Fruit fly (Drosophila melanogaster): ENCODE data around the gene CG11069.

Gene CG11069

dm6 chr3R:24863894-24864293 lies 30.6 kb upstream of the CG11069 start:
- TF ChIP-seq CG8478 (optimal IDR thresholded peaks at IDR 0.05) (no peak), psq (optimal IDR thresholded peaks at IDR 0.05) (no peak), EcR (GFP tag; optimal IDR thresholded peaks at IDR 0.05) (no peak), Dll (optimal IDR thresholded peaks at IDR 0.05) (no peak), pan (optimal IDR thresholded peaks at IDR 0.05) (no peak), usp (GFP tag; optimal IDR thresholded peaks at IDR 0.05) (no peak)

dm6 chr3R:24864719-24865400 lies 29.7 kb upstream of the CG11069 start, which contains the start of the genes Srg1 and Elal:
Srg1 (minus strand) TSS chr3R:24864732.
Elal (plus strand) TSS chr3R:24865350.
- no peak for TF ChIP-seq Dll (optimal IDR thresholded peaks at IDR 0.05)
- TF ChIP-seq CG8478 (optimal IDR thresholded peaks at IDR 0.05): no peak
- TF ChIP-seq psq (optimal IDR thresholded peaks at IDR 0.05): no peak
- TF ChIP-seq EcR (GFP tag; optimal IDR thresholded peaks at IDR 0.05): no peak
- TF ChIP-seq pan (optimal IDR thresholded peaks at IDR 0.05): no peak
- TF ChIP-seq usp (GFP tag; optimal IDR thresholded peaks at IDR 0.05): no peak

dm6 chr3R:24866976-24867375 lies 27.6 kb upstream of the CG11069 start:
- TF ChIP-seq CG8478 (optimal IDR thresholded peaks at IDR 0.05) (no peak), psq (optimal IDR thresholded peaks at IDR 0.05) (no peak), Dll (optimal IDR thresholded peaks at IDR 0.05) (no peak), EcR (GFP tag; optimal IDR thresholded peaks at IDR 0.05) (no peak), usp (GFP tag; optimal IDR thresholded peaks at IDR 0.05) (no peak), pan (optimal IDR thresholded peaks at IDR 0.05) (no peak)

DNA sequence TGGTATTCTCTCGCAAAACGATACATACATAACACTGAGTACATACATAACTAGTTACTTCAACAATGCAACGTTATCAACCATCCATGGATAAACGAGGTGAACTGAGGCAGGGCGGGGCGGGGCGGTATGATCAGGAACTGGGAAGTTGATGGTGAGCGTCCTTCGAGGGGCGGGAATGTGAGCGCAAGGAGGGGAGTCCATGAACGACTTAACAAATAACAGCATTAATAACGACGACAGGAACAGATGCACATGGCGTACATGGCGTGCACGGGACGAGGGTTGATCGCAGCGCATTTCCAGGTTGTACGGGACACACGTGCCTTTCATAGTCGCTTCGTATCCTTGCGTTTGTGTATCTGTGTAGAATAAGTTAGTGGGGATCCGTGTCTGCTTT lies 26.6 kb upstream of the CG11069 start:
- TF ChIP-seq CG8478 (optimal IDR thresholded peaks at IDR 0.05) (no peak), psq (optimal IDR thresholded peaks at IDR 0.05) (no peak), Dll (optimal IDR thresholded peaks at IDR 0.05) (no peak), usp (GFP tag; optimal IDR thresholded peaks at IDR 0.05) (no peak), pan (optimal IDR thresholded peaks at IDR 0.05) (no peak), EcR (GFP tag; optimal IDR thresholded peaks at IDR 0.05) (no peak)

DNA sequence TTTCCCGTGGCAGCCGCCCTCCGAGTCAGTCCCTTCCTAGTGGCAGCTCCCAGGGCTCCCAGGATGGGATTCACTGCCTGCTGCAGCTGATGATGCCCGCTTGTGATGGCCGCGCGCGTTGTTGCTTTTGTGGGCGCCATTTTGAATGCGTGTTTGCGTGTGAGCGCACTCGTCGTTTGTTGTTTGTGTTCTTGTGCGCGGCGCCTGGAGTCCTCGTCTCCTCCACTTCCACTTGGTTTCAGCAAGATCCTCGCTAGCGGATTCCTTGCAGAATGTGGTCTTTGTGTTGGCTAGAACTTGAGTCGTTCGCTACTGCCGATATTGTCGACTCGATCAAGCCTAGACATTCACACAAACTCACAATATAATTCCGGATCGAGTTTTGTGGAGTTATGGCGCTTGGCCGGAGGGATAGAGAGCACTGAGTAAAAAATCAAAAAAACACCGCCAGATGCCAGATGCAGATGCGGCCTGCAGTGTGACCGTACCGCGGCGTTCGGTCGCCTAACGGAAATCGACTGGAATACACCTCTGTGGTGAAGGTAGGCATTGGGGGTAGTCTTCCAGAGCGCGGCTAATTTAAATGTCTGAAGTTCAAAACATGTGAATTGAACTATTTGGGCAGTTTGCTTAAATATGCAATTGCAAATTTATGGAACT lies 24.0 kb upstream of the CG11069 start, which contains the start of gene CycB3:
TSS of gene CycB3 (minus strand) at position 428 of the 660 bp plus-strand sequence.
- TF ChIP-seq pan (optimal IDR thresholded peaks at IDR 0.05): no peak
- no peak for TF ChIP-seq Dll (optimal IDR thresholded peaks at IDR 0.05)
- no peak for TF ChIP-seq usp (GFP tag; optimal IDR thresholded peaks at IDR 0.05)
- TF ChIP-seq psq (optimal IDR thresholded peaks at IDR 0.05): no peak
- TF ChIP-seq CG8478 (optimal IDR thresholded peaks at IDR 0.05): no peak
- no peak for TF ChIP-seq EcR (GFP tag; optimal IDR thresholded peaks at IDR 0.05)

- no peak for TF ChIP-seq EcR (GFP tag; optimal IDR thresholded peaks at IDR 0.05)
- peak; percentile 59 for TF ChIP-seq CG8478 (optimal IDR thresholded peaks at IDR 0.05)
Measured at dm6 chr3R:24875939-24876842, 18.4 kb upstream of the CG11069 start, which contains the start of gene CG3744. CG3744 (minus strand) TSS chr3R:24876654.

dm6 chr3R:24876843-24877457 lies 17.6 kb upstream of the CG11069 start, which contains the start of the genes CG11089 and CG31381:
CG11089 (plus strand) TSS chr3R:24877045.
CG31381 (plus strand) TSS chr3R:24877045.
- no peak for TF ChIP-seq CG8478 (optimal IDR thresholded peaks at IDR 0.05)
- no peak for TF ChIP-seq EcR (GFP tag; optimal IDR thresholded peaks at IDR 0.05)
- TF ChIP-seq pan (optimal IDR thresholded peaks at IDR 0.05): no peak
- no peak for TF ChIP-seq usp (GFP tag; optimal IDR thresholded peaks at IDR 0.05)
- TF ChIP-seq Dll (optimal IDR thresholded peaks at IDR 0.05): no peak
- TF ChIP-seq psq (optimal IDR thresholded peaks at IDR 0.05): no peak

dm6 chr3R:24878655-24879054 lies 15.9 kb upstream of the CG11069 start:
- TF ChIP-seq CG8478 (optimal IDR thresholded peaks at IDR 0.05) (no peak), pan (optimal IDR thresholded peaks at IDR 0.05) (no peak), EcR (GFP tag; optimal IDR thresholded peaks at IDR 0.05) (no peak), psq (optimal IDR thresholded peaks at IDR 0.05) (no peak), Dll (optimal IDR thresholded peaks at IDR 0.05) (no peak), usp (GFP tag; optimal IDR thresholded peaks at IDR 0.05) (no peak)

DNA sequence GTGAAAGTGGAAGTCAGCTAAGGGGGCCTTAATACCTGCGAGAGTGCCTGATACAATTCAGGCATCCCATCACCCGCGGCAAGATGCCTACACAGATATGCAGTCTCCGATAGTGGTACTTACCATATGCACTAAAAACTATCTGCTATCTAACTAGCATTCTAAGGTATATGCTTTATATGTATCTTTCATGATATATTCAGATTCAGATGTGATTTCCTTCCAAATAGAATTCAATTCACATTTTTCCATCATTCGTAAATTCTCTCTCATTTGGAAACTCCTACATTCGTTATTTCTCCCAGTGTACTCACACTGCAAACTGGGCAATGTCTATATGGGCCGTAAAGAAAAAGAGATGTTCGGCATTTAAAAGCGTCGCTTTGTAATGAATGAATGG lies 8.1 kb upstream of the CG11069 start:
- TF ChIP-seq pan (optimal IDR thresholded peaks at IDR 0.05) (no peak), psq (optimal IDR thresholded peaks at IDR 0.05) (no peak), CG8478 (optimal IDR thresholded peaks at IDR 0.05) (no peak), EcR (GFP tag; optimal IDR thresholded peaks at IDR 0.05) (no peak), usp (GFP tag; optimal IDR thresholded peaks at IDR 0.05) (no peak), Dll (optimal IDR thresholded peaks at IDR 0.05) (no peak)

DNA sequence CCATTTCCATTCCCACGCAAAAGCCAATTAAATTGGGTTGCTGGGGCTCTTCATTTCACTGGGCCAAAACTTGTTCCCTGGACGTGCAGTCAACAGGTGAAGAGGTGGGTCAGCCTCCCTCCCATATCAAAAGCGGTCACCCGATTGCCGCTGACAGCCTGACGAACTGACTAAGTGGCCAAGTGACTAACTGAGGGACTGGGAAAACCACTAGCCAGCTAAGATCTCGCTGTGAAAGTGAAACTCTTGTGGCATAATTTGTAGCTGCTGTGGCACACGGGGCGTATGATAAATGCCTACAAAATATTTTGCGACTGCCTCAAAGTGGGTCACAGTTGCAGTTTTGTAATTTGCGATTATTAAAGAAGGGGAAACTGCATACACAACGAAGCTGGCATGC lies 6.1 kb upstream of the CG11069 start:
- TF ChIP-seq CG8478 (optimal IDR thresholded peaks at IDR 0.05): no peak
- TF ChIP-seq usp (GFP tag; optimal IDR thresholded peaks at IDR 0.05): no peak
- TF ChIP-seq EcR (GFP tag; optimal IDR thresholded peaks at IDR 0.05): no peak
- no peak for TF ChIP-seq psq (optimal IDR thresholded peaks at IDR 0.05)
- no peak for TF ChIP-seq pan (optimal IDR thresholded peaks at IDR 0.05)
- no peak for TF ChIP-seq Dll (optimal IDR thresholded peaks at IDR 0.05)

DNA sequence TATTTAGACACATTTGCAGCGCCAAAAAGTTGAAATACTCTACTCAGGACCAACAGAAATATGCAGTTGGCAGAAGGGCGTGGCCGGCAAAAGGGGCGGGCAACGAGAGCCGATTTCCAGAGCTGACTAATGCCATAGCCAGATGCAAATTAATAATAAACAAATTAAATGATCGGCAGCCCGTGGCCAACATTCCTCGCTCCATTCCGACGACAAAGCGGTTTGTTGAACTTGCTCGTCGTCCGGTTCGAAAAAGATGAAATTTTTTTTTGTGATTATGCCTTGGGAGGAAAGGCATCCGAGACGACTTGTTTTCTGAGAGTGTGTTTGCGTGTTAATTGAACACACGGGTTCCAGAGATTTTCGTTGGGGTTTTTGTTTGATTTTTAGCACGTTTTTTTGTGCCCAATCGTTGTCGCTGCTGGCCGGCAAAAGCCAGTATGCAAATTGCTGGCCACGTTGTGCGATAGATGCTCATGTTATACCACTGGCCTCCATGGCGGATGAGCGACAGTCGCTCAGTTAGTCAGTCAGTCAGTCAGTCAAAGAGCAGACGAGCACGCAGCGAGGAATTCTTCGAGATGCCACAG lies 5.1 kb upstream of the CG11069 start:
- no peak for TF ChIP-seq pan (optimal IDR thresholded peaks at IDR 0.05)
- no peak for TF ChIP-seq psq (optimal IDR thresholded peaks at IDR 0.05)
- no peak for TF ChIP-seq Dll (optimal IDR thresholded peaks at IDR 0.05)
- no peak for TF ChIP-seq EcR (GFP tag; optimal IDR thresholded peaks at IDR 0.05)
- no peak for TF ChIP-seq usp (GFP tag; optimal IDR thresholded peaks at IDR 0.05)
- TF ChIP-seq CG8478 (optimal IDR thresholded peaks at IDR 0.05): no peak
